Fruit fly (Drosophila melanogaster) whole organism, embryonic: Measurements from ENCODE around the gene CG13676.

Experiments used
- Atf6 ChIP-seq: fragments of 200-800 bp; sonication (Bioruptor generic); IDR thresholded peaks from 2 replicates; pipeline ENCODE4 v1.3.6; 2022; ENCODE audit warnings: missing biosample characterization, missing genetic modification characterization
- BtbVII ChIP-seq: fragments of 200-800 bp; sonication (Bioruptor generic); optimal IDR thresholded peaks from 3 replicates; lab custom pipeline; 2017; ENCODE audit warnings: missing biosample characterization, mild to moderate bottlenecking, missing genetic modification characterization
- CG10543 ChIP-seq: fragments of 200-800 bp; sonication (Bioruptor generic); optimal IDR thresholded peaks from 3 replicates; lab custom pipeline; 2017; ENCODE audit warnings: missing biosample characterization, mild to moderate bottlenecking, missing genetic modification characterization, moderate library complexity
- CG10979 ChIP-seq: fragments of 200-800 bp; sonication (Bioruptor generic); optimal IDR thresholded peaks from 2 replicates; lab custom pipeline; 2018; ENCODE audit warnings: missing biosample characterization, mild to moderate bottlenecking, missing genetic modification characterization, moderate library complexity
- CG11504 ChIP-seq: fragments of 200-800 bp; sonication (Bioruptor generic); optimal IDR thresholded peaks from 3 replicates; lab custom pipeline; 2019; ENCODE audit warnings: missing biosample characterization, mild to moderate bottlenecking, missing genetic modification characterization, moderate library complexity
- CG12071 ChIP-seq: fragments of 200-800 bp; sonication (Bioruptor generic); optimal IDR thresholded peaks from 3 replicates; lab custom pipeline; 2018; ENCODE audit warnings: missing biosample characterization, mild to moderate bottlenecking, missing genetic modification characterization
- CG12659 ChIP-seq: fragments of 200-800 bp; sonication (Bioruptor generic); optimal IDR thresholded peaks from 3 replicates; lab custom pipeline; 2017; ENCODE audit warnings: mild to moderate bottlenecking, missing biosample characterization, missing genetic modification reagents, missing genetic modification characterization
- CG1603 ChIP-seq: fragments of 200-800 bp; sonication (Bioruptor generic); optimal IDR thresholded peaks from 2 replicates; lab custom pipeline; 2019; ENCODE audit warnings: missing biosample characterization, mild to moderate bottlenecking, missing genetic modification characterization, moderate library complexity
- CG1792 ChIP-seq: fragments of 200-800 bp; sonication (Bioruptor generic); optimal IDR thresholded peaks from 2 replicates; lab custom pipeline; 2016; ENCODE audit warnings: missing biosample characterization, missing genetic modification characterization
- CG34376 ChIP-seq: fragments of 200-800 bp; sonication (Bioruptor generic); optimal IDR thresholded peaks from 2 replicates; lab custom pipeline; 2018; ENCODE audit warnings: missing biosample characterization, mild to moderate bottlenecking, missing genetic modification characterization
- CG3995 ChIP-seq: fragments of 200-800 bp; sonication (Bioruptor generic); optimal IDR thresholded peaks from 3 replicates; lab custom pipeline; 2016; ENCODE audit warnings: missing biosample characterization, missing genetic modification characterization
- CG4328 ChIP-seq: fragments of 200-800 bp; sonication (Bioruptor generic); optimal IDR thresholded peaks from 3 replicates; lab custom pipeline; 2017; ENCODE audit warnings: missing biosample characterization, missing genetic modification reagents, missing genetic modification characterization
- CG4360 ChIP-seq: fragments of 200-800 bp; sonication (Bioruptor generic); IDR thresholded peaks from 2 replicates; pipeline ENCODE4 v1.3.6; 2022; ENCODE audit warnings: missing biosample characterization, missing genetic modification characterization
- CG6791 ChIP-seq: fragments of 200-800 bp; sonication (Bioruptor generic); IDR thresholded peaks from 3 replicates; pipeline ENCODE4 v1.3.6; 2022; ENCODE audit warnings: missing biosample characterization, missing genetic modification characterization; ENCODE audit not compliant: partially characterized antibody
- CG6854 ChIP-seq: fragments of 200-800 bp; sonication (Bioruptor generic); optimal IDR thresholded peaks from 3 replicates; lab custom pipeline; 2017; ENCODE audit warnings: missing biosample characterization, mild to moderate bottlenecking, missing genetic modification characterization
- CG8281 ChIP-seq: fragments of 200-800 bp; sonication (Bioruptor generic); optimal IDR thresholded peaks from 2 replicates; lab custom pipeline; 2018; ENCODE audit warnings: missing biosample characterization, mild to moderate bottlenecking, missing genetic modification characterization, moderate library complexity
- CG9876 ChIP-seq: fragments of 200-800 bp; sonication (Bioruptor generic); optimal IDR thresholded peaks from 2 replicates; lab custom pipeline; 2016; ENCODE audit warnings: missing biosample characterization, missing genetic modification characterization
- Dek ChIP-seq: fragments of 200-800 bp; sonication (Bioruptor generic); optimal IDR thresholded peaks from 3 replicates; lab custom pipeline; 2019; ENCODE audit warnings: missing biosample characterization, mild to moderate bottlenecking, missing genetic modification characterization, moderate library complexity
- GATAe ChIP-seq: fragments of 200-800 bp; sonication (Bioruptor generic); conservative IDR thresholded peaks from 2 replicates; pipeline ENCODE4 v1.3.6; 2022; ENCODE audit warnings: missing biosample characterization, missing genetic modification characterization
- Med ChIP-seq: fragments of 200-800 bp; sonication (Bioruptor generic); peaks from one replicate; lab custom pipeline; 2016; ENCODE audit warnings: missing biosample characterization, missing genetic modification characterization, mild to moderate bottlenecking, inconsistent platforms, moderate library complexity
- Myb ChIP-seq: fragments of 200-800 bp; sonication (Bioruptor generic); optimal IDR thresholded peaks from 2 replicates; lab custom pipeline; 2016; ENCODE audit warnings: missing biosample characterization, missing genetic modification characterization
- abd-A ChIP-seq: fragments of 200-800 bp; sonication (Bioruptor generic); optimal IDR thresholded peaks from 3 replicates; lab custom pipeline; 2019; ENCODE audit warnings: missing biosample characterization, mild to moderate bottlenecking, missing genetic modification characterization, moderate library complexity
- az2 ChIP-seq: fragments of 200-800 bp; sonication (Bioruptor generic); optimal IDR thresholded peaks from 3 replicates; lab custom pipeline; 2016; ENCODE audit warnings: missing biosample characterization, missing genetic modification characterization
- bab2 ChIP-seq: fragments of 200-800 bp; sonication (Bioruptor generic); optimal IDR thresholded peaks from 2 replicates; lab custom pipeline; 2016; ENCODE audit warnings: missing biosample characterization, missing genetic modification characterization
- br ChIP-seq: fragments of >200 bp; optimal IDR thresholded peaks from 2 replicates; lab custom pipeline; 2017
- bsh ChIP-seq, 2 experiments: fragments of 200-800 bp; sonication (Bioruptor generic); optimal IDR thresholded peaks; 2 replicates each; lab custom pipeline; 2017 to 2018; ENCODE audit warnings: mild to moderate bottlenecking in 2 of 2, missing biosample characterization in 2 of 2, missing genetic modification characterization in 2 of 2, moderate library complexity in 1 of 2
- caup ChIP-seq: fragments of 200-800 bp; sonication (Bioruptor generic); optimal IDR thresholded peaks from 3 replicates; lab custom pipeline; 2017; ENCODE audit warnings: missing biosample characterization, mild to moderate bottlenecking, missing genetic modification characterization, moderate library complexity; ENCODE audit not compliant: severe bottlenecking
- chinmo ChIP-seq: fragments of 200-800 bp; sonication (Bioruptor generic); IDR thresholded peaks from 4 replicates; pipeline ENCODE4 v1.3.6; 2022; ENCODE audit warnings: missing biosample characterization, missing genetic modification characterization; ENCODE audit not compliant: partially characterized antibody
- crol ChIP-seq: fragments of 200-800 bp; sonication (Bioruptor generic); IDR thresholded peaks from 2 replicates; pipeline ENCODE4 v1.3.6; 2022; ENCODE audit warnings: missing biosample characterization, missing genetic modification characterization
- dmrt11E ChIP-seq: fragments of 200-800 bp; sonication (Bioruptor generic); optimal IDR thresholded peaks from 3 replicates; lab custom pipeline; 2018; ENCODE audit warnings: missing biosample characterization, mild to moderate bottlenecking, missing genetic modification characterization, moderate library complexity
- fd3F ChIP-seq: fragments of 200-800 bp; sonication (Bioruptor generic); optimal IDR thresholded peaks from 2 replicates; lab custom pipeline; 2018; ENCODE audit warnings: missing biosample characterization, mild to moderate bottlenecking, missing genetic modification characterization, moderate library complexity
- ftz-f1 ChIP-seq: fragments of 200-800 bp; sonication (Bioruptor generic); optimal IDR thresholded peaks from 2 replicates; lab custom pipeline; 2016; ENCODE audit warnings: missing biosample characterization, missing genetic modification characterization
- gem ChIP-seq: fragments of 200-800 bp; sonication (Bioruptor generic); optimal IDR thresholded peaks from 2 replicates; lab custom pipeline; 2019; ENCODE audit warnings: missing biosample characterization, mild to moderate bottlenecking, missing genetic modification characterization, moderate library complexity
- gfzf ChIP-seq: fragments of 200-800 bp; sonication (Bioruptor generic); optimal IDR thresholded peaks from 2 replicates; lab custom pipeline; 2016; ENCODE audit warnings: missing biosample characterization, mild to moderate bottlenecking, missing genetic modification characterization, moderate library complexity
- ham ChIP-seq: fragments of 200-800 bp; sonication (Bioruptor generic); IDR thresholded peaks from 2 replicates; pipeline ENCODE4 v1.3.6; 2022; ENCODE audit warnings: missing biosample characterization, missing genetic modification characterization
- mld ChIP-seq: fragments of 200-800 bp; sonication (Bioruptor generic); IDR thresholded peaks from 3 replicates; pipeline ENCODE4 v1.3.6; 2022; ENCODE audit warnings: missing biosample characterization, missing genetic modification characterization; ENCODE audit not compliant: partially characterized antibody
- nau ChIP-seq: fragments of 200-800 bp; sonication (Bioruptor generic); optimal IDR thresholded peaks from 3 replicates; lab custom pipeline; 2017; ENCODE audit warnings: missing biosample characterization, mild to moderate bottlenecking, missing genetic modification characterization, missing genetic modification reagents
- salm ChIP-seq: fragments of 200-800 bp; sonication (Bioruptor generic); optimal IDR thresholded peaks from 2 replicates; lab custom pipeline; 2018; ENCODE audit warnings: missing biosample characterization, mild to moderate bottlenecking, missing genetic modification characterization
- sima ChIP-seq: fragments of 200-800 bp; sonication (Bioruptor generic); optimal IDR thresholded peaks from 2 replicates; lab custom pipeline; 2016; ENCODE audit warnings: missing biosample characterization, missing genetic modification characterization
- unpg ChIP-seq: fragments of 200-800 bp; sonication (Bioruptor generic); optimal IDR thresholded peaks from 3 replicates; lab custom pipeline; 2018; ENCODE audit warnings: missing biosample characterization, mild to moderate bottlenecking, missing genetic modification characterization, moderate library complexity

Gene CG13676

DNA sequence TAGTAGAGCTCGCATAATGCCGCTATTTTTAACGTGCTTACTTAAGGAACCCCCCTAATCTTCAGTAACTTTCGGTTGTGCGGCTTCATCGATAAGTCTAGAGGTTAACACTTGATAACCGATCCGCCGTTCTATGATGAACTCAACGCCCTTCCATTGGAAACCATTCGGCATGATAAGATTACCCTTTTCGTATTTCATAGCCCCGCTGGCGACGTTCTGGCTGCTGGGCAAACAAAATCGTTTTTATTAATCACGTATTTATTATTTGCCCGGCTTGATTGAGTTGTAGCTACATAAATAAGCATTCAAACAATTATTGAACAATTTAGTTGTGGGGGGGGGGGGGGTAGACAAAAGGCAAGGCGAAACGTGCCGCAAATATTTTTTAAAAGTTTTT lies 58.1 kb downstream of the CG13676 start (continued):
- TF ChIP-seq nau = peak; percentile 67
- peak; percentile 56; the same call in 1 of the 2 replicates for TF ChIP-seq Atf6 (GFP tag; lab: Robert Waterston, UW)
- no peak for TF ChIP-seq gfzf
- no peak for TF ChIP-seq CG9876
- peak; percentile 79 for TF ChIP-seq CG10543 (GFP tag; lab: Kevin White, UChicago)
- TF ChIP-seq BtbVII = peak; percentile 8
- peak; percentile 13 for TF ChIP-seq CG12071
- peak; percentile 79 for TF ChIP-seq crol (GFP tag; lab: Robert Waterston, UW)
- TF ChIP-seq CG11504 (tag; lab: Kevin White, UChicago) = no peak
- peak; percentile 57 for TF ChIP-seq ftz-f1 (GFP tag; lab: Kevin White, UChicago)
- peak; percentile 28 for TF ChIP-seq CG6854
- peak; percentile 18 for TF ChIP-seq CG4328 (GFP tag; lab: Kevin White, UChicago)
- peak; percentile 95 for TF ChIP-seq CG34376
- TF ChIP-seq bsh (GFP tag; optimal IDR thresholded peaks at IDR 0.05; lab: Kevin White, UChicago) = peak in 1 of 2 experiments; percentile 17
- TF ChIP-seq Myb (GFP tag; lab: Kevin White, UChicago) = no peak
- peak; percentile 29 for TF ChIP-seq CG12659 (GFP tag; lab: Kevin White, UChicago)
- no peak for TF ChIP-seq sima
- TF ChIP-seq CG3995 (GFP tag; lab: Kevin White, UChicago) = no peak
- TF ChIP-seq az2 (GFP tag; lab: Kevin White, UChicago) = no peak
- peak; percentile 77 for TF ChIP-seq CG8281 (tag; lab: Kevin White, UChicago)
- TF ChIP-seq salm = peak; percentile 1
- TF ChIP-seq caup = peak; percentile 23
- no peak for TF ChIP-seq chinmo (GFP tag; lab: Robert Waterston, UW)
- no peak for TF ChIP-seq ham (GFP tag; lab: Robert Waterston, UW)
- no peak for TF ChIP-seq CG6791 (GFP tag; lab: Robert Waterston, UW)
- TF ChIP-seq CG1792 (GFP tag; lab: Kevin White, UChicago) = no peak
- peak; percentile 1 for TF ChIP-seq bab2
- peak; percentile 73 for TF ChIP-seq Med (GFP tag; lab: Kevin White, UChicago)
- peak; percentile 34 for TF ChIP-seq gem (tag; lab: Kevin White, UChicago)
- TF ChIP-seq GATAe (GFP tag; lab: Robert Waterston, UW) = peak; percentile 61; the same call in 1 of the 2 replicates
- peak; percentile 26 for TF ChIP-seq dmrt11E (tag; lab: Kevin White, UChicago)
- no peak for TF ChIP-seq CG10979 (tag; lab: Kevin White, UChicago)
- TF ChIP-seq fd3F (GFP tag; lab: Kevin White, UChicago) = peak; percentile 13
- no peak for TF ChIP-seq Dek (tag; lab: Kevin White, UChicago)
- TF ChIP-seq br = no peak
- peak; percentile 11 for TF ChIP-seq unpg (GFP tag; lab: Kevin White, UChicago)
- TF ChIP-seq CG4360 (GFP tag; lab: Robert Waterston, UW) = no peak
- no peak for TF ChIP-seq mld (GFP tag; lab: Robert Waterston, UW)
- TF ChIP-seq CG1603 (tag; lab: Kevin White, UChicago) = peak; percentile 17
- peak; percentile 80 for TF ChIP-seq abd-A (tag; lab: Kevin White, UChicago)
